Fruit fly (Drosophila melanogaster) whole organism, embryonic: ENCODE data around the gene mGluR.

Experiments
- Atf-2 ChIP-seq: fragments of 200-800 bp; sonication (Bioruptor generic); optimal IDR thresholded peaks from 2 replicates; lab custom pipeline; 2016; ENCODE audit warnings: missing biosample characterization, missing genetic modification characterization
- Bteb2 ChIP-seq: fragments of 200-800 bp; sonication (Bioruptor generic); optimal IDR thresholded peaks from 2 replicates; lab custom pipeline; 2016; ENCODE audit warnings: missing biosample characterization, missing genetic modification characterization
- CG1602 ChIP-seq: fragments of 200-800 bp; sonication (Bioruptor generic); optimal IDR thresholded peaks from 3 replicates; lab custom pipeline; 2016; ENCODE audit warnings: missing biosample characterization, missing genetic modification characterization
- CG5953 ChIP-seq: fragments of 200-800 bp; sonication (Bioruptor generic); IDR thresholded peaks from 2 replicates; pipeline ENCODE4 v1.3.6; 2022; ENCODE audit warnings: missing biosample characterization, missing genetic modification characterization
- CHES-1-like ChIP-seq: fragments of 200-800 bp; sonication (Bioruptor generic); optimal IDR thresholded peaks from 2 replicates; lab custom pipeline; 2016; ENCODE audit warnings: missing biosample characterization, missing genetic modification characterization
- Elba2 ChIP-seq: fragments of 200-800 bp; sonication (Bioruptor generic); optimal IDR thresholded peaks from 3 replicates; lab custom pipeline; 2016; ENCODE audit warnings: missing biosample characterization, missing genetic modification characterization
- HmgD ChIP-seq: fragments of 200-800 bp; sonication (Bioruptor generic); optimal IDR thresholded peaks from 3 replicates; lab custom pipeline; 2016; ENCODE audit warnings: missing biosample characterization, missing genetic modification characterization
- Optix ChIP-seq: fragments of 200-800 bp; sonication (Bioruptor generic); IDR thresholded peaks from 3 replicates; pipeline ENCODE4 v1.3.6; 2022; ENCODE audit warnings: missing biosample characterization, missing genetic modification characterization
- gfzf ChIP-seq: fragments of 200-800 bp; sonication (Bioruptor generic); optimal IDR thresholded peaks from 2 replicates; lab custom pipeline; 2016; ENCODE audit warnings: missing biosample characterization, mild to moderate bottlenecking, missing genetic modification characterization, moderate library complexity
- gsb ChIP-seq: fragments of 200-800 bp; sonication (Bioruptor generic); IDR thresholded peaks from 2 replicates; pipeline ENCODE4 v1.3.6; 2022; ENCODE audit warnings: missing biosample characterization, missing genetic modification characterization
- klu ChIP-seq: fragments of 200-800 bp; sonication (Bioruptor generic); IDR thresholded peaks from 2 replicates; pipeline ENCODE4 v1.3.6; 2022; ENCODE audit warnings: missing biosample characterization, missing genetic modification characterization
- lbe ChIP-seq: fragments of 200-800 bp; sonication (Bioruptor generic); optimal IDR thresholded peaks from 2 replicates; lab custom pipeline; 2016; ENCODE audit warnings: missing biosample characterization, mild to moderate bottlenecking, missing genetic modification characterization
- run ChIP-seq: fragments of 200-800 bp; sonication (Bioruptor generic); optimal IDR thresholded peaks from 3 replicates; lab custom pipeline; 2018; ENCODE audit warnings: missing biosample characterization, mild to moderate bottlenecking, missing genetic modification characterization
- wdn ChIP-seq: fragments of 200-800 bp; sonication (Bioruptor generic); IDR thresholded peaks from 2 replicates; pipeline ENCODE4 v1.3.6; 2022; ENCODE audit warnings: missing biosample characterization, missing genetic modification characterization

DNA sequence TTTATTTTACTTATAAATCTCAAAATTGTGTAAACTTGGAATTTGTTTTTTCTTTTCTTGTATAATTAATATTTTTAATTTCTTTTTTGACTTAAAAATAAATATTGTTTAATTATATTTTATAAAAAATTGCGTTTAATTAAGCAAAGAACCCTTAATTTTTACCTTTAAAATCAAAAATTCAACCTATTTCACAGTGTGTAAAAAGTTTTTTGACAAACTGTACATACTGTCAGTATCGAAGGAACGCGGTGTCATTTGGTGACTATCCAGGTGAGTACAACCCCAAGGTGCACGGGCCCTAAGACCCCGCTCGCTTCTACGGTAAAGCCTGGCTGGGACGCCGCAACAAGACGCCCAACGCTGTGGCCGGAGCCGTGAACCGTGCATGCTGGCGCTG is 40.0 kb downstream of the mGluR start:
- TF ChIP-seq Elba2 (no peak), lbe (GFP tag; lab: Kevin White, UChicago) (no peak), CHES-1-like (GFP tag; lab: Kevin White, UChicago) (no peak), run (tag; lab: Kevin White, UChicago) (no peak), Atf-2 (no peak), gsb (GFP tag; lab: Robert Waterston, UW) (no peak), CG1602 (GFP tag; lab: Kevin White, UChicago) (no peak), HmgD (GFP tag; lab: Kevin White, UChicago) (no peak), Bteb2 (GFP tag; lab: Kevin White, UChicago) (no peak), gfzf (GFP tag; lab: Kevin White, UChicago) (no peak), klu (no peak), wdn (GFP tag; lab: Robert Waterston, UW) (no peak), Optix (GFP tag; lab: Robert Waterston, UW) (no peak), CG5953 (no peak)
